Fruit fly (Drosophila melanogaster): Measurements from ENCODE around the gene msb1l.

Gene msb1l

dm6 chr2L:19577187-19577765, at the start of gene msb1l, which contains the start of gene spi:
msb1l (plus strand) TSS chr2L:19577701.
spi (minus strand) TSS chr2L:19577315.
- no peak for TF ChIP-seq usp (GFP tag; optimal IDR thresholded peaks at IDR 0.05)
- TF ChIP-seq CG8478 (optimal IDR thresholded peaks at IDR 0.05), result no peak
- TF ChIP-seq pan (optimal IDR thresholded peaks at IDR 0.05), result no peak
- TF ChIP-seq Dll (optimal IDR thresholded peaks at IDR 0.05), result no peak
- TF ChIP-seq psq (optimal IDR thresholded peaks at IDR 0.05), result no peak
- TF ChIP-seq EcR (GFP tag; optimal IDR thresholded peaks at IDR 0.05), result no peak

- TF ChIP-seq Dll (optimal IDR thresholded peaks at IDR 0.05) (no peak), EcR (GFP tag; optimal IDR thresholded peaks at IDR 0.05) (no peak), pan (optimal IDR thresholded peaks at IDR 0.05) (no peak), psq (optimal IDR thresholded peaks at IDR 0.05) (no peak), usp (GFP tag; optimal IDR thresholded peaks at IDR 0.05) (no peak), CG8478 (optimal IDR thresholded peaks at IDR 0.05) (no peak)
These were observed 49.2 kb upstream of the msb1l start for dm6 chr2L:19528308-19528707.

- TF ChIP-seq psq (optimal IDR thresholded peaks at IDR 0.05) (no peak), usp (GFP tag; optimal IDR thresholded peaks at IDR 0.05) (no peak)
These were observed 47.4 kb upstream of the msb1l start, which contains the start of gene CG10165 for dm6 chr2L:19530092-19530491. CG10165 (minus strand) TSS chr2L:19530305.

dm6 chr2L:19533247-19533646, 44.3 kb upstream of the msb1l start, which contains the start of gene CG33116:
CG33116 (plus strand) TSS chr2L:19533479.
- TF ChIP-seq Dll (optimal IDR thresholded peaks at IDR 0.05) (no peak), usp (GFP tag; optimal IDR thresholded peaks at IDR 0.05) (no peak), EcR (GFP tag; optimal IDR thresholded peaks at IDR 0.05) (no peak), CG8478 (optimal IDR thresholded peaks at IDR 0.05) (no peak), psq (optimal IDR thresholded peaks at IDR 0.05) (no peak), pan (optimal IDR thresholded peaks at IDR 0.05) (no peak)

dm6 chr2L:19535234-19535633, 42.3 kb upstream of the msb1l start, which contains the start of gene CG31697:
CG31697 (plus strand) TSS chr2L:19535448.
- TF ChIP-seq EcR (GFP tag; optimal IDR thresholded peaks at IDR 0.05) (no peak), usp (GFP tag; optimal IDR thresholded peaks at IDR 0.05) (no peak), Dll (optimal IDR thresholded peaks at IDR 0.05) (no peak), CG8478 (optimal IDR thresholded peaks at IDR 0.05) (no peak), pan (optimal IDR thresholded peaks at IDR 0.05) (no peak), psq (optimal IDR thresholded peaks at IDR 0.05) (no peak)

dm6 chr2L:19537779-19538456, 39.6 kb upstream of the msb1l start, which contains the start of gene CG13082:
CG13082 (plus strand) TSS chr2L:19538425.
- TF ChIP-seq CG8478 (optimal IDR thresholded peaks at IDR 0.05) (no peak), EcR (GFP tag; optimal IDR thresholded peaks at IDR 0.05) (no peak), usp (GFP tag; optimal IDR thresholded peaks at IDR 0.05) (no peak), psq (optimal IDR thresholded peaks at IDR 0.05) (no peak), pan (optimal IDR thresholded peaks at IDR 0.05) (no peak), Dll (optimal IDR thresholded peaks at IDR 0.05) (no peak)

dm6 chr2L:19540307-19540706, 37.2 kb upstream of the msb1l start, which contains the start of gene CG13081:
CG13081 (plus strand) TSS chr2L:19540607.
- TF ChIP-seq EcR (GFP tag; optimal IDR thresholded peaks at IDR 0.05) (peak in 1 of 2 experiments; percentile 42), CG8478 (optimal IDR thresholded peaks at IDR 0.05) (no peak)

dm6 chr2L:19542268-19542773, 35.2 kb upstream of the msb1l start:
- TF ChIP-seq CG8478 (optimal IDR thresholded peaks at IDR 0.05) (no peak), pan (optimal IDR thresholded peaks at IDR 0.05) (no peak), psq (optimal IDR thresholded peaks at IDR 0.05) (no peak), Dll (optimal IDR thresholded peaks at IDR 0.05) (no peak), usp (GFP tag; optimal IDR thresholded peaks at IDR 0.05) (no peak), EcR (GFP tag; optimal IDR thresholded peaks at IDR 0.05) (no peak)

dm6 chr2L:19543010-19543564, 34.4 kb upstream of the msb1l start:
- no peak for TF ChIP-seq usp (GFP tag; optimal IDR thresholded peaks at IDR 0.05)
- TF ChIP-seq pan (optimal IDR thresholded peaks at IDR 0.05), result no peak
- no peak for TF ChIP-seq Dll (optimal IDR thresholded peaks at IDR 0.05)
- TF ChIP-seq EcR (GFP tag; optimal IDR thresholded peaks at IDR 0.05), result no peak
- TF ChIP-seq psq (optimal IDR thresholded peaks at IDR 0.05), result no peak
- no peak for TF ChIP-seq CG8478 (optimal IDR thresholded peaks at IDR 0.05)

dm6 chr2L:19546869-19547710, 30.4 kb upstream of the msb1l start, which contains the start of gene CG10337:
CG10337 (minus strand) TSS chr2L:19546959.
- no peak for TF ChIP-seq psq (optimal IDR thresholded peaks at IDR 0.05)
- TF ChIP-seq pan (optimal IDR thresholded peaks at IDR 0.05), result no peak
- TF ChIP-seq usp (GFP tag; optimal IDR thresholded peaks at IDR 0.05), result no peak
- TF ChIP-seq Dll (optimal IDR thresholded peaks at IDR 0.05), result no peak
- TF ChIP-seq CG8478 (optimal IDR thresholded peaks at IDR 0.05), result no peak
- no peak for TF ChIP-seq EcR (GFP tag; optimal IDR thresholded peaks at IDR 0.05)

- no peak for TF ChIP-seq Dll (optimal IDR thresholded peaks at IDR 0.05)
- no peak for TF ChIP-seq CG8478 (optimal IDR thresholded peaks at IDR 0.05)
- TF ChIP-seq usp (GFP tag; optimal IDR thresholded peaks at IDR 0.05), result no peak
- no peak for TF ChIP-seq pan (optimal IDR thresholded peaks at IDR 0.05)
- no peak for TF ChIP-seq psq (optimal IDR thresholded peaks at IDR 0.05)
- no peak for TF ChIP-seq EcR (GFP tag; optimal IDR thresholded peaks at IDR 0.05)
These were observed 29.3 kb upstream of the msb1l start, which contains the start of gene Tep4 for dm6 chr2L:19548158-19548557. Tep4 (plus strand) TSS chr2L:19548507.
